Fruit fly (Drosophila melanogaster) whole organism, wandering third instar larva: ENCODE measurements around the gene Prosalpha4.
A peak's percentile ranks its signal among the peaks of the same experiment; 100 is the strongest.

Experiments used
- Abd-B ChIP-seq: fragments of >200 bp; optimal IDR thresholded peaks from 2 replicates; lab custom pipeline; 2017; ENCODE audit warnings: missing biosample characterization, missing genetic modification characterization
- CG32264 ChIP-seq: fragments of 200-800 bp; sonication (Bioruptor generic); optimal IDR thresholded peaks from 2 replicates; lab custom pipeline; 2016; ENCODE audit warnings: missing biosample characterization, missing genetic modification characterization
- CG9705 ChIP-seq: fragments of 200-800 bp; sonication (Bioruptor generic); optimal IDR thresholded peaks from 2 replicates; lab custom pipeline; 2018; ENCODE audit warnings: missing biosample characterization, mild to moderate bottlenecking, missing genetic modification characterization
- CrebA ChIP-seq: fragments of 200-800 bp; sonication (Bioruptor generic); optimal IDR thresholded peaks from 2 replicates; lab custom pipeline; 2016; ENCODE audit warnings: missing biosample characterization, mild to moderate bottlenecking, missing genetic modification characterization, borderline replicate concordance
- Dfd ChIP-seq: fragments of >200 bp; optimal IDR thresholded peaks from 2 replicates; lab custom pipeline; 2017; ENCODE audit warnings: missing biosample characterization, missing genetic modification characterization
- Dif ChIP-seq: fragments of 200-275, 200-300 bp; sonication (Bioruptor generic); optimal IDR thresholded peaks from 2 replicates; lab custom pipeline; 2018; ENCODE audit warnings: missing biosample characterization, missing genetic modification characterization; ENCODE audit not compliant: partially characterized antibody
- GATAd ChIP-seq: sonication (Bioruptor generic); optimal IDR thresholded peaks from 2 replicates; lab custom pipeline; 2016; ENCODE audit warnings: missing biosample characterization, missing genetic modification characterization
- HLH106 ChIP-seq: fragments of 200-800 bp; optimal IDR thresholded peaks from 3 replicates; lab custom pipeline; 2019; ENCODE audit warnings: missing biosample characterization, mild to moderate bottlenecking, missing genetic modification characterization, moderate library complexity
- Hnf4 ChIP-seq: fragments of 200-800 bp; sonication (Bioruptor generic); optimal IDR thresholded peaks from 2 replicates; lab custom pipeline; 2016; ENCODE audit warnings: missing biosample characterization, mild to moderate bottlenecking, missing genetic modification characterization
- Hr78 ChIP-seq: fragments of >200 bp; optimal IDR thresholded peaks from 2 replicates; lab custom pipeline; 2017; ENCODE audit warnings: missing biosample characterization, missing genetic modification characterization
- Hr83 ChIP-seq: fragments of 200-300 bp; sonication (Bioruptor generic); optimal IDR thresholded peaks from 2 replicates; lab custom pipeline; 2016; ENCODE audit warnings: missing biosample characterization, mild to moderate bottlenecking, missing genetic modification characterization, moderate library complexity; ENCODE audit not compliant: poor library complexity, severe bottlenecking
- Jra ChIP-seq: sonication (Bioruptor generic); optimal IDR thresholded peaks from 2 replicates; lab custom pipeline; 2016; ENCODE audit warnings: missing biosample characterization, missing genetic modification characterization
- Mio ChIP-seq: sonication (Bioruptor generic); optimal IDR thresholded peaks from 2 replicates; lab custom pipeline; 2016; ENCODE audit warnings: missing biosample characterization, missing genetic modification characterization
- Myc ChIP-seq: fragments of >200 bp; optimal IDR thresholded peaks from 2 replicates; lab custom pipeline; 2017
- N ChIP-seq: fragments of >200 bp; optimal IDR thresholded peaks from 2 replicates; lab custom pipeline; 2018; ENCODE audit warnings: missing biosample characterization, missing external identifiers, missing genetic modification characterization
- OdsH ChIP-seq: fragments of 200-800 bp; sonication (Bioruptor generic); optimal IDR thresholded peaks from 2 replicates; lab custom pipeline; 2016; ENCODE audit warnings: missing biosample characterization, mild to moderate bottlenecking, missing genetic modification characterization
- Rel ChIP-seq, 2 experiments: fragments of 200-800 bp; sonication (Bioruptor generic) in 1 of 2; optimal IDR thresholded peaks; 2 replicates in 1 of 2; 3 replicates in 1 of 2; lab custom pipeline; 2016 to 2019; ENCODE audit warnings: mild to moderate bottlenecking in 2 of 2, missing biosample characterization in 2 of 2, missing genetic modification characterization in 2 of 2, moderate library complexity in 1 of 2
- Sp1 ChIP-seq: fragments of 200-800 bp; sonication (Bioruptor generic); optimal IDR thresholded peaks from 3 replicates; lab custom pipeline; 2019; ENCODE audit warnings: missing biosample characterization, mild to moderate bottlenecking, missing genetic modification characterization, moderate library complexity
- Vsx2 ChIP-seq: fragments of 200-300, 225-300 bp; sonication (Bioruptor generic); optimal IDR thresholded peaks from 2 replicates; lab custom pipeline; 2018; ENCODE audit warnings: missing biosample characterization, missing genetic modification characterization; ENCODE audit not compliant: partially characterized antibody
- br ChIP-seq: fragments of 200-800 bp; sonication (Bioruptor generic); optimal IDR thresholded peaks from 2 replicates; lab custom pipeline; 2016; ENCODE audit warnings: missing biosample characterization, missing genetic modification characterization
- brk ChIP-seq: fragments of 200-800 bp; sonication (Bioruptor generic); optimal IDR thresholded peaks from 2 replicates; lab custom pipeline; 2016; ENCODE audit warnings: missing biosample characterization, mild to moderate bottlenecking, missing genetic modification characterization
- dl ChIP-seq, 2 experiments: fragments of 175-275, 200-275 bp in 1 of 2; fragments of 200-275 bp in 1 of 2; sonication (Bioruptor generic); optimal IDR thresholded peaks; lab custom pipeline; 2018; ENCODE audit warnings: mild to moderate bottlenecking in 2 of 2, missing biosample characterization in 2 of 2, missing genetic modification characterization in 2 of 2, moderate library complexity in 2 of 2; ENCODE audit not compliant: partially characterized antibody in 2 of 2, insufficient read depth in 1 of 2
- dmrt93B ChIP-seq: fragments of 200-800 bp; sonication (Bioruptor generic); optimal IDR thresholded peaks from 2 replicates; lab custom pipeline; 2018; ENCODE audit warnings: missing biosample characterization, mild to moderate bottlenecking, missing genetic modification characterization
- dsf ChIP-seq: sonication (Bioruptor generic); optimal IDR thresholded peaks from 2 replicates; lab custom pipeline; 2016; ENCODE audit warnings: missing biosample characterization, missing genetic modification characterization, borderline replicate concordance
- ey ChIP-seq: fragments of 200-800 bp; sonication (Bioruptor generic); optimal IDR thresholded peaks from 2 replicates; lab custom pipeline; 2016; ENCODE audit warnings: missing biosample characterization, missing genetic modification characterization
- foxo ChIP-seq, 2 experiments: fragments of 200-800 bp; sonication (Bioruptor generic); optimal IDR thresholded peaks; 2 replicates in 1 of 2; 3 replicates in 1 of 2; lab custom pipeline; 2016 to 2017; ENCODE audit warnings: missing biosample characterization in 2 of 2, missing genetic modification characterization in 2 of 2
- fru ChIP-seq: fragments of 200-800 bp; sonication (Bioruptor generic); optimal IDR thresholded peaks from 3 replicates; lab custom pipeline; 2016; ENCODE audit warnings: missing biosample characterization, mild to moderate bottlenecking, missing genetic modification characterization
- h ChIP-seq: fragments of 200-800 bp; sonication (Bioruptor generic); optimal IDR thresholded peaks from 3 replicates; lab custom pipeline; 2016; ENCODE audit warnings: missing biosample characterization, mild to moderate bottlenecking, missing genetic modification characterization
- jim ChIP-seq: fragments of 175-275, 200-325 bp; sonication (Bioruptor generic); optimal IDR thresholded peaks from 2 replicates; lab custom pipeline; 2016; ENCODE audit warnings: missing biosample characterization, mild to moderate bottlenecking, missing genetic modification characterization
- lola ChIP-seq: fragments of >200 bp; optimal IDR thresholded peaks from 2 replicates; lab custom pipeline; 2017; ENCODE audit warnings: missing biosample characterization, missing genetic modification characterization
- pan ChIP-seq: fragments of >200 bp; optimal IDR thresholded peaks from 2 replicates; lab custom pipeline; 2017
- psq ChIP-seq: fragments of 200-800 bp; sonication (Bioruptor generic); optimal IDR thresholded peaks from 3 replicates; lab custom pipeline; 2017; ENCODE audit warnings: missing biosample characterization, mild to moderate bottlenecking, missing genetic modification characterization, moderate library complexity
- rgr ChIP-seq: fragments of 200-800 bp; sonication (Bioruptor generic); optimal IDR thresholded peaks from 3 replicates; lab custom pipeline; 2016; ENCODE audit warnings: missing biosample characterization, mild to moderate bottlenecking, missing genetic modification characterization
- sage ChIP-seq: fragments of 200-800 bp; sonication (Bioruptor generic); optimal IDR thresholded peaks from 2 replicates; lab custom pipeline; 2016; ENCODE audit warnings: missing biosample characterization, mild to moderate bottlenecking, missing genetic modification characterization
- sv ChIP-seq: fragments of 200-800 bp; sonication (Bioruptor generic); optimal IDR thresholded peaks from 3 replicates; lab custom pipeline; 2016; ENCODE audit warnings: missing biosample characterization, missing genetic modification characterization
- tai ChIP-seq: sonication (Bioruptor generic); optimal IDR thresholded peaks from 2 replicates; lab custom pipeline; 2016; ENCODE audit warnings: missing biosample characterization, missing genetic modification characterization
- usp ChIP-seq: fragments of >200 bp; optimal IDR thresholded peaks from 2 replicates; lab custom pipeline; 2017; ENCODE audit warnings: missing biosample characterization, missing genetic modification characterization
- woc ChIP-seq: sonication (Bioruptor generic); optimal IDR thresholded peaks from 2 replicates; lab custom pipeline; 2016; ENCODE audit warnings: missing biosample characterization, mild to moderate bottlenecking, missing genetic modification characterization

Prosalpha4 gene

dm6 chrX:16275168-16275853, 759 bp upstream of the Prosalpha4 start:
- TF ChIP-seq psq (GFP tag; lab: Kevin White, UChicago) (no peak), foxo (GFP tag; optimal IDR thresholded peaks at IDR 0.05; lab: Kevin White, UChicago) (no peak), Abd-B (GFP tag; lab: Kevin White, UChicago) (no peak), N (GFP tag; lab: Kevin White, UChicago) (no peak), br (GFP tag; lab: Kevin White, UChicago) (no peak), brk (no peak), Jra (GFP tag; lab: Kevin White, UChicago) (no peak), Dif (GFP tag; lab: Kevin White, UChicago) (no peak), Hr83 (GFP tag; lab: Kevin White, UChicago) (no peak), usp (no peak), jim (GFP tag; lab: Kevin White, UChicago) (no peak), sage (GFP tag; lab: Kevin White, UChicago) (no peak), dmrt93B (GFP tag; lab: Kevin White, UChicago) (no peak), rgr (no peak), CG9705 (GFP tag; lab: Kevin White, UChicago) (no peak), OdsH (GFP tag; lab: Kevin White, UChicago) (no peak), tai (GFP tag; lab: Kevin White, UChicago) (no peak), lola (GFP tag; lab: Kevin White, UChicago) (no peak), Rel (GFP tag; optimal IDR thresholded peaks at IDR 0.05; lab: Kevin White, UChicago) (no peak), Rel (tag; optimal IDR thresholded peaks at IDR 0.05; lab: Kevin White, UChicago) (no peak), GATAd (no peak)

dm6 chrX:16277878-16278506, 1.9 kb downstream of the Prosalpha4 start, which contains the start of gene eas:
TSS of gene eas (plus strand) at chrX:16278328.
- TF ChIP-seq Vsx2 (GFP tag; lab: Kevin White, UChicago) (no peak), OdsH (GFP tag; lab: Kevin White, UChicago) (no peak), ey (GFP tag; lab: Kevin White, UChicago) (no peak), HLH106 (tag; lab: Kevin White, UChicago) (no peak), pan (no peak), Hr83 (GFP tag; lab: Kevin White, UChicago) (no peak), foxo (GFP tag; optimal IDR thresholded peaks at IDR 0.05; lab: Kevin White, UChicago) (peak in 1 of 2 experiments; percentile 29), Dif (GFP tag; lab: Kevin White, UChicago) (peak; percentile 78), Mio (no peak), dsf (GFP tag; lab: Kevin White, UChicago) (no peak), CrebA (GFP tag; lab: Kevin White, UChicago) (no peak), br (GFP tag; lab: Kevin White, UChicago) (no peak), Rel (GFP tag; optimal IDR thresholded peaks at IDR 0.05; lab: Kevin White, UChicago) (no peak), Rel (tag; optimal IDR thresholded peaks at IDR 0.05; lab: Kevin White, UChicago) (no peak), woc (GFP tag; lab: Kevin White, UChicago) (no peak), Myc (lab: Kevin White, UChicago) (no peak), tai (GFP tag; lab: Kevin White, UChicago) (no peak), rgr (peak; percentile 20), N (GFP tag; lab: Kevin White, UChicago) (peak; percentile 1), Jra (GFP tag; lab: Kevin White, UChicago) (no peak), Hr78 (no peak), Sp1 (GFP tag; lab: Kevin White, UChicago) (no peak), brk (no peak), h (peak; percentile 23), GATAd (no peak), sv (GFP tag; lab: Kevin White, UChicago) (peak; percentile 22), dl (GFP tag; optimal IDR thresholded peaks at IDR 0.05; lab: Kevin White, UChicago; ENCODE audit: insufficient read depth in 1 of 2, partially characterized antibody in 2 of 2) (no peak), Hnf4 (no peak), CG32264 (no peak), dmrt93B (GFP tag; lab: Kevin White, UChicago) (no peak), psq (GFP tag; lab: Kevin White, UChicago) (no peak), fru (peak; percentile 1), sage (GFP tag; lab: Kevin White, UChicago) (no peak), Abd-B (GFP tag; lab: Kevin White, UChicago) (no peak), lola (GFP tag; lab: Kevin White, UChicago) (no peak), jim (GFP tag; lab: Kevin White, UChicago) (no peak), Dfd (GFP tag; lab: Kevin White, UChicago) (no peak), CG9705 (GFP tag; lab: Kevin White, UChicago) (no peak), usp (no peak)
